Fruit fly (Drosophila melanogaster) whole organism, prepupa: ENCODE data around the gene COX7AL2.

Experiments
- CG10631 ChIP-seq: fragments of 200-800 bp; sonication (Bioruptor generic); optimal IDR thresholded peaks from 2 replicates; lab custom pipeline; 2016; ENCODE audit warnings: missing biosample characterization, missing genetic modification characterization
- CG10669 ChIP-seq: fragments of 200-800 bp; sonication (Bioruptor generic); optimal IDR thresholded peaks from 3 replicates; lab custom pipeline; 2018; ENCODE audit warnings: missing biosample characterization, mild to moderate bottlenecking, missing genetic modification characterization, moderate library complexity
- CG11294 ChIP-seq: fragments of 200-800 bp; sonication (Bioruptor generic); IDR thresholded peaks from 2 replicates; pipeline ENCODE4 v1.3.6; 2022; ENCODE audit warnings: missing biosample characterization, missing genetic modification characterization
- CG11762 ChIP-seq: fragments of 200-800 bp; sonication (Bioruptor generic); optimal IDR thresholded peaks from 3 replicates; lab custom pipeline; 2016; ENCODE audit warnings: missing biosample characterization, missing genetic modification characterization; ENCODE audit not compliant: insufficient read depth
- CG11902 ChIP-seq: fragments of 200-800 bp; sonication (Bioruptor generic); optimal IDR thresholded peaks from 3 replicates; lab custom pipeline; 2016; ENCODE audit warnings: missing biosample characterization, missing genetic modification characterization
- CG15336 ChIP-seq: fragments of 200-800 bp; sonication (Bioruptor generic); IDR thresholded peaks from 2 replicates; pipeline ENCODE4 v1.3.6; 2022; ENCODE audit warnings: missing biosample characterization, missing genetic modification characterization
- CG1621 ChIP-seq: fragments of 200-800 bp; sonication (Bioruptor generic); optimal IDR thresholded peaks from 3 replicates; lab custom pipeline; 2018; ENCODE audit warnings: missing biosample characterization, mild to moderate bottlenecking, missing genetic modification characterization
- CG16779 ChIP-seq: fragments of 200-800 bp; sonication (Bioruptor generic); optimal IDR thresholded peaks from 3 replicates; lab custom pipeline; 2017; ENCODE audit warnings: missing biosample characterization, mild to moderate bottlenecking, missing genetic modification characterization
- CG3032 ChIP-seq: fragments of 200-800 bp; optimal IDR thresholded peaks from 2 replicates; lab custom pipeline; 2019; ENCODE audit warnings: missing biosample characterization, mild to moderate bottlenecking, missing genetic modification characterization, moderate library complexity
- CG31627 ChIP-seq: fragments of 200-800 bp; sonication (Bioruptor generic); optimal IDR thresholded peaks from 3 replicates; lab custom pipeline; 2016; ENCODE audit warnings: missing biosample characterization, missing genetic modification characterization
- CG34406 ChIP-seq: fragments of 200-800 bp; sonication (Bioruptor generic); optimal IDR thresholded peaks from 3 replicates; lab custom pipeline; 2016; ENCODE audit warnings: missing biosample characterization, missing genetic modification characterization
- CG3919 ChIP-seq: fragments of 200-800 bp; sonication (Bioruptor generic); optimal IDR thresholded peaks from 3 replicates; lab custom pipeline; 2016; ENCODE audit warnings: missing biosample characterization, missing genetic modification characterization
- CG4318 ChIP-seq: fragments of 200-800 bp; sonication (Bioruptor generic); optimal IDR thresholded peaks from 3 replicates; lab custom pipeline; 2017; ENCODE audit warnings: missing biosample characterization, mild to moderate bottlenecking, missing genetic modification characterization
- CG6163 ChIP-seq: fragments of 200-800 bp; sonication (Bioruptor generic); IDR thresholded peaks from 3 replicates; pipeline ENCODE4 v1.3.6; 2022; ENCODE audit warnings: missing biosample characterization, missing genetic modification characterization
- CG6276 ChIP-seq: fragments of 200-800 bp; sonication (Bioruptor generic); optimal IDR thresholded peaks from 2 replicates; lab custom pipeline; 2017; ENCODE audit warnings: missing biosample characterization, mild to moderate bottlenecking, missing genetic modification characterization
- CG6808 ChIP-seq: fragments of 200-800 bp; sonication (Bioruptor generic); optimal IDR thresholded peaks from 3 replicates; lab custom pipeline; 2017; ENCODE audit warnings: missing biosample characterization, missing genetic modification characterization, mild to moderate bottlenecking, moderate library complexity, missing genetic modification reagents
- CG6854 ChIP-seq: fragments of 200-800 bp; sonication (Bioruptor generic); optimal IDR thresholded peaks from 2 replicates; lab custom pipeline; 2017; ENCODE audit warnings: missing biosample characterization, mild to moderate bottlenecking, missing genetic modification characterization
- CG8119 ChIP-seq: fragments of 200-800 bp; sonication (Bioruptor generic); IDR thresholded peaks from 3 replicates; pipeline ENCODE4 v1.3.6; 2022; ENCODE audit warnings: missing biosample characterization, missing genetic modification characterization
- CG9139 ChIP-seq: fragments of 200-800 bp; sonication (Bioruptor generic); optimal IDR thresholded peaks from 3 replicates; lab custom pipeline; 2017; ENCODE audit warnings: missing biosample characterization, mild to moderate bottlenecking, missing genetic modification characterization
- Eip78C ChIP-seq: fragments of 200-800 bp; sonication (Bioruptor generic); peaks from one replicate; lab custom pipeline; 2016; ENCODE audit warnings: missing biosample characterization, missing genetic modification characterization
- Eip93F ChIP-seq: fragments of 200-800 bp; sonication (Bioruptor generic); optimal IDR thresholded peaks from 2 replicates; lab custom pipeline; 2016; ENCODE audit warnings: missing biosample characterization, mild to moderate bottlenecking, missing genetic modification characterization
- Ets21C ChIP-seq: fragments of 200-800 bp; sonication (Bioruptor generic); optimal IDR thresholded peaks from 3 replicates; lab custom pipeline; 2016; ENCODE audit warnings: missing biosample characterization, missing genetic modification characterization
- Ets96B ChIP-seq: fragments of 200-800 bp; optimal IDR thresholded peaks from 2 replicates; lab custom pipeline; 2019; ENCODE audit warnings: missing biosample characterization, mild to moderate bottlenecking, missing genetic modification characterization, moderate library complexity
- Gug ChIP-seq: fragments of 200-800 bp; sonication (Bioruptor generic); IDR thresholded peaks from 2 replicates; pipeline ENCODE4 v1.3.6; 2022; ENCODE audit warnings: missing biosample characterization, missing genetic modification characterization
- Hr38 ChIP-seq: sonication (Bioruptor generic); optimal IDR thresholded peaks from 2 replicates; lab custom pipeline; 2016; ENCODE audit warnings: missing biosample characterization, missing genetic modification characterization
- Hr39 ChIP-seq: fragments of 200-800 bp; sonication (Bioruptor generic); optimal IDR thresholded peaks from 2 replicates; lab custom pipeline; 2016; ENCODE audit warnings: missing biosample characterization, missing genetic modification characterization
- Hr4 ChIP-seq: fragments of 200-800 bp; sonication (Bioruptor generic); optimal IDR thresholded peaks from 3 replicates; lab custom pipeline; 2016; ENCODE audit warnings: missing biosample characterization, missing genetic modification characterization
- Lpt ChIP-seq: fragments of 200-800 bp; sonication (Bioruptor generic); optimal IDR thresholded peaks from 3 replicates; lab custom pipeline; 2016; ENCODE audit warnings: missing biosample characterization, missing genetic modification characterization
- OdsH ChIP-seq: fragments of 200-800 bp; sonication (Bioruptor generic); optimal IDR thresholded peaks from 3 replicates; lab custom pipeline; 2016; ENCODE audit warnings: missing biosample characterization, missing genetic modification characterization
- Smox ChIP-seq: fragments of 200-800 bp; sonication (Bioruptor generic); optimal IDR thresholded peaks from 3 replicates; lab custom pipeline; 2016; ENCODE audit warnings: missing biosample characterization, missing genetic modification characterization
- Sox102F ChIP-seq: fragments of 200-800 bp; sonication (Bioruptor generic); optimal IDR thresholded peaks from 2 replicates; lab custom pipeline; 2016; ENCODE audit warnings: missing biosample characterization, mild to moderate bottlenecking, missing genetic modification characterization
- Sox15 ChIP-seq: fragments of 200-800 bp; sonication (Bioruptor generic); optimal IDR thresholded peaks from 3 replicates; lab custom pipeline; 2016; ENCODE audit warnings: missing biosample characterization, missing genetic modification characterization
- achi ChIP-seq: fragments of 200-800 bp; sonication (Bioruptor generic); optimal IDR thresholded peaks from 3 replicates; lab custom pipeline; 2016; ENCODE audit warnings: missing biosample characterization, missing genetic modification characterization
- cyc ChIP-seq: fragments of 200-800 bp; sonication (Bioruptor generic); optimal IDR thresholded peaks from 3 replicates; lab custom pipeline; 2016; ENCODE audit warnings: missing biosample characterization, missing genetic modification characterization
- dac ChIP-seq: fragments of 200-800 bp; sonication (Bioruptor generic); optimal IDR thresholded peaks from 2 replicates; lab custom pipeline; 2017; ENCODE audit warnings: missing biosample characterization, mild to moderate bottlenecking, missing genetic modification characterization
- dsx ChIP-seq: fragments of 200-800 bp; optimal IDR thresholded peaks from 3 replicates; lab custom pipeline; 2019; ENCODE audit warnings: missing biosample characterization, mild to moderate bottlenecking, missing genetic modification characterization, moderate library complexity; ENCODE audit not compliant: poor library complexity, severe bottlenecking
- eg ChIP-seq: fragments of 200-800 bp; sonication (Bioruptor generic); IDR thresholded peaks from 3 replicates; pipeline ENCODE4 v1.3.6; 2022; ENCODE audit warnings: missing biosample characterization, missing genetic modification characterization
- fd85E ChIP-seq: fragments of 200-800 bp; sonication (Bioruptor generic); optimal IDR thresholded peaks from 3 replicates; lab custom pipeline; 2016; ENCODE audit warnings: missing biosample characterization, missing genetic modification characterization
- fkh ChIP-seq: fragments of 200-800 bp; sonication (Bioruptor generic); optimal IDR thresholded peaks from 3 replicates; lab custom pipeline; 2017; ENCODE audit warnings: missing biosample characterization, mild to moderate bottlenecking, missing genetic modification characterization, moderate library complexity
- lz ChIP-seq: fragments of 200-800 bp; sonication (Bioruptor generic); optimal IDR thresholded peaks from 3 replicates; lab custom pipeline; 2016; ENCODE audit warnings: missing biosample characterization, missing genetic modification characterization
- net ChIP-seq: fragments of 200-800 bp; sonication (Bioruptor generic); optimal IDR thresholded peaks from 3 replicates; lab custom pipeline; 2016; ENCODE audit warnings: missing biosample characterization, missing genetic modification characterization
- pdm3 ChIP-seq: fragments of 200-800 bp; sonication (Bioruptor generic); optimal IDR thresholded peaks from 3 replicates; lab custom pipeline; 2016; ENCODE audit warnings: missing biosample characterization, missing genetic modification characterization
- salr ChIP-seq, 2 experiments: fragments of 200-800 bp; sonication (Bioruptor generic); optimal IDR thresholded peaks; 3 replicates each; lab custom pipeline; 2016 to 2018; ENCODE audit warnings: missing biosample characterization in 2 of 2, missing genetic modification characterization in 2 of 2, mild to moderate bottlenecking in 1 of 2
- ss ChIP-seq, 2 experiments: fragments of 200-800 bp; sonication (Bioruptor generic); optimal IDR thresholded peaks; 2 replicates in 1 of 2; 3 replicates in 1 of 2; lab custom pipeline; 2017 to 2018; ENCODE audit warnings: mild to moderate bottlenecking in 2 of 2, missing biosample characterization in 2 of 2, missing genetic modification characterization in 2 of 2, moderate library complexity in 1 of 2

The COX7AL2 gene

DNA sequence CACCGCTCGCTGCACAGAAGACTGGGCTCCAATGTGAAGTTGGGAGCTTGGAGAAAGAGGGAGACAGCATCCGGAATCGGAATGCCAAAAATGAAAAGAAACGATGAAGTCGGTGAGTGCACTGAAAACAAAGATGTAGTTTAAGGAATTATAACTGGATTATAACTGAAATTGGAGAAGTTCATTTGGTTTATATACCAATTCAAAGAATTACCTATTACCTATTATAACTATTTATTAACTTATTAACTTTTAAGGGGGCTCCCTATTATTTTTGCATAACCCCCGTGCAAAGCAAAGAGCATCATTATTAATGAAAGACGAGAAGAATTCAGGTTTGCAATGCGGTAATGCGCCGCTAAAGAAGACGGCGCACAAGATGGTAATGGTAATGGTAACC lies 13.1 kb downstream of the COX7AL2 start (continued):
- no peak for TF ChIP-seq CG16779
- peak; percentile 60 for TF ChIP-seq CG3919
- 0 out of 2 replicates have a peak, but pooled peaks have one; percentile 46 for TF ChIP-seq Gug (GFP tag; lab: Robert Waterston, UW)
- peak; percentile 61 for TF ChIP-seq achi
- peak; percentile 61 for TF ChIP-seq OdsH
- peak; percentile 38 for TF ChIP-seq Ets96B

DNA sequence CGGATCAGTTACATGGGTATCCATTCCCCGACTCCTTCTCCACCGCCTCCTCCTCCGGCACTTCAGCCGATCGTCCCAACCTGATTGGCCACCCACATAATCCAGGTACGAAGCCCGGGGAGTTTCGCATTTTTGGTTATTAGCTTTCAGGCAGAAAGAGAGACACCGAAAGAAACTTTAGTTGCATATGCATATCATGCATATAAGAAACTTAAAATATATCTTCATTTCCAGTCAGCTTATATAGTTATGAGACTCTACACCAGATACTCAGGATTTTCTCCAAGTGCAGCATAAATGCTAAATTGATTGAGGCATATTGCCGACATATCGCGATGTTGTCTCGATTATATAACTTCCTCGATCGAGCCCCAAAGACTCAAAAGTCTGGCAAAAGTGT lies 13.6 kb downstream of the COX7AL2 start:
- TF ChIP-seq CG11294 (peak; percentile 50; the same call in 1 of the 2 replicates), Eip78C (GFP tag; lab: Kevin White, UChicago) (peak; percentile 64), Sox102F (peak; percentile 11), CG10669 (GFP tag; lab: Kevin White, UChicago) (no peak), CG6163 (GFP tag; lab: Robert Waterston, UW) (0 out of 3 replicates have a peak, but pooled peaks have one; percentile 19), CG6276 (GFP tag; lab: Kevin White, UChicago) (peak; percentile 30), Sox15 (GFP tag; lab: Kevin White, UChicago) (no peak), pdm3 (GFP tag; lab: Kevin White, UChicago) (peak; percentile 42), CG3032 (tag; lab: Kevin White, UChicago) (no peak), net (GFP tag; lab: Kevin White, UChicago) (no peak), Hr39 (GFP tag; lab: Kevin White, UChicago) (peak; percentile 34), CG15336 (GFP tag; lab: Robert Waterston, UW) (peak; percentile 59), ss (GFP tag; optimal IDR thresholded peaks at IDR 0.05; lab: Kevin White, UChicago) (no peak), CG8119 (peak; percentile 28; the same call in 1 of the 3 replicates), Hr38 (GFP tag; lab: Kevin White, UChicago) (peak; percentile 25), Ets21C (GFP tag; lab: Kevin White, UChicago) (peak; percentile 4), CG31627 (GFP tag; lab: Kevin White, UChicago) (peak; percentile 22), OdsH (no peak), Hr4 (peak; percentile 32), eg (GFP tag; lab: Robert Waterston, UW) (peak; percentile 72), CG4318 (GFP tag; lab: Kevin White, UChicago) (peak; percentile 41)

DNA sequence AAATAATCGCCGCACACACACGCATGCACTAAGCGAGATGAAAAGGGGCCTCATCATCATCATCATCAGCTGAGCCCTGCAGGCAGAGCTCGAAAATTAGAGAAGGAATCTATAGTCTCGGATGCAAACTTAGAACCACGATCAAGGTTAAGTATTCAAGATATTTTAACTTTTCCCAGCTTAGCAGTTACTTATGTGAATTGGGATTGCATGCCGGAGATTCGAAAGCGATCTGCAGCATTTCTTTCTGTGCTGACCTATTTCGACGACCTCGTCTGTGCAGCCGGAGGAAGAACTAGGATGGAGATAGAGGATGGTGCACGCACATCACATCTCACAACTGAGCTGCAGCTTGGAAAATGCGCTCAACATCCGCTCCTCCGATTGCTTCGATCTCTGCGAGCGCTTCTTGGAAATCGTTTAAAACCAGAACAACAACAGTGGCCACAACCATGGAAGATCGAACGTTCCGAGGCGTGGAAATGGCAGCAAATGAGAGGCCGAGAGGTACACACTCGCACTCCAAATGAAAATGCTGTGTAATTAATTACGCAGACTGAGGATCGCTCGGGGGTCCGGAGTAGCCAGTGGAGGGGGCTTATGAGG lies 14.9 kb downstream of the COX7AL2 start:
- TF ChIP-seq fkh (GFP tag; lab: Kevin White, UChicago) (no peak), CG11762 (GFP tag; lab: Kevin White, UChicago) (peak; percentile 23), fd85E (GFP tag; lab: Kevin White, UChicago) (no peak), CG8119 (peak; percentile 62), CG3919 (peak; percentile 75), lz (GFP tag; lab: Kevin White, UChicago) (no peak), dac (GFP tag; lab: Kevin White, UChicago) (peak; percentile 7), Ets21C (GFP tag; lab: Kevin White, UChicago) (no peak), ss (GFP tag; optimal IDR thresholded peaks at IDR 0.05; lab: Kevin White, UChicago) (peak; percentile 61 to 86), CG1621 (tag; lab: Kevin White, UChicago) (peak; percentile 83), Smox (GFP tag; lab: Kevin White, UChicago) (no peak), achi (peak; percentile 68), Eip93F (GFP tag; lab: Kevin White, UChicago) (no peak), CG15336 (GFP tag; lab: Robert Waterston, UW) (peak; percentile 66), CG10669 (GFP tag; lab: Kevin White, UChicago) (peak; percentile 80), salr (GFP tag; optimal IDR thresholded peaks at IDR 0.05; lab: Kevin White, UChicago) (peak; percentile 61 to 76), CG6854 (no peak), CG10631 (peak; percentile 72), pdm3 (GFP tag; lab: Kevin White, UChicago) (peak; percentile 58), Sox15 (GFP tag; lab: Kevin White, UChicago) (no peak), CG31627 (GFP tag; lab: Kevin White, UChicago) (no peak), CG16779 (peak; percentile 64), CG6163 (GFP tag; lab: Robert Waterston, UW) (peak; percentile 89), Gug (GFP tag; lab: Robert Waterston, UW) (peak; percentile 17; the same call in 1 of the 2 replicates), net (GFP tag; lab: Kevin White, UChicago) (peak; percentile 37), CG11902 (GFP tag; lab: Kevin White, UChicago) (no peak), CG6808 (GFP tag; lab: Kevin White, UChicago) (peak; percentile 81), CG34406 (GFP tag; lab: Kevin White, UChicago) (peak; percentile 0), Lpt (peak; percentile 16), dsx (GFP tag; lab: Kevin White, UChicago) (peak; percentile 76), Ets96B (peak; percentile 82), Hr4 (peak; percentile 36), CG9139 (GFP tag; lab: Kevin White, UChicago) (no peak), Hr38 (GFP tag; lab: Kevin White, UChicago) (no peak), CG3032 (tag; lab: Kevin White, UChicago) (peak; percentile 84), cyc (GFP tag; lab: Kevin White, UChicago) (no peak)
